Worm (Caenorhabditis elegans) whole organism, L4 larva: ENCODE measurements around the gene hst-2.

ENCODE experiments used
- D1046.2 ChIP-seq: fragments of 200-800 bp; sonication (Bioruptor generic); IDR thresholded peaks from 2 replicates; pipeline ENCODE4 v1.3.6; 2022; ENCODE audit warnings: missing genetic modification characterization, missing compliant biosample characterization
- F37D6.2 ChIP-seq: sonication (generic microtip); optimal IDR thresholded peaks from 2 replicates; lab custom pipeline; 2016; ENCODE audit warnings: mild to moderate bottlenecking, missing genetic modification characterization, missing compliant biosample characterization
- F44E2.7 ChIP-seq: fragments of 200-800 bp; sonication (Bioruptor generic); IDR thresholded peaks from 2 replicates; pipeline ENCODE4 v2.1.2; 2022; ENCODE audit warnings: missing genetic modification characterization, missing compliant biosample characterization
- F49E8.2 ChIP-seq: sonication (generic microtip); optimal IDR thresholded peaks from 2 replicates; lab custom pipeline; 2016; ENCODE audit warnings: missing compliant biosample characterization, mild to moderate bottlenecking, missing genetic modification characterization, borderline replicate concordance
- T26A8.4 ChIP-seq: fragments of 200-800 bp; sonication (Bioruptor generic); IDR thresholded peaks from 2 replicates; pipeline ENCODE4 v1.3.6; 2022; ENCODE audit warnings: missing genetic modification characterization, missing compliant biosample characterization
- Y5F2A.4 ChIP-seq: fragments of 200-800 bp; sonication (Bioruptor generic); optimal IDR thresholded peaks from 2 replicates; lab custom pipeline; 2018; ENCODE audit warnings: mild to moderate bottlenecking, missing genetic modification characterization, missing compliant biosample characterization
- aha-1 ChIP-seq: fragments of 150-350 bp; peaks from one replicate; lab custom pipeline; 2014; ENCODE audit warnings: missing biosample characterization, missing genetic modification characterization
- arid-1 ChIP-seq: fragments of 200-800 bp; sonication (Bioruptor generic); conservative IDR thresholded peaks from 2 replicates; pipeline ENCODE4 v1.3.6; 2022; ENCODE audit warnings: missing genetic modification reagents, missing genetic modification characterization, missing compliant biosample characterization
- ceh-28 ChIP-seq: fragments of 150-350 bp; optimal IDR thresholded peaks from 2 replicates; lab custom pipeline; 2014; ENCODE audit warnings: missing biosample characterization, missing genetic modification reagents, missing genetic modification characterization
- ceh-44 ChIP-seq: fragments of 200-800 bp; sonication (Bioruptor generic); IDR thresholded peaks from 2 replicates; pipeline ENCODE4 v1.3.6; 2022; ENCODE audit warnings: missing genetic modification reagents, missing genetic modification characterization, missing compliant biosample characterization
- cey-2 ChIP-seq: sonication (generic microtip); optimal IDR thresholded peaks from 3 replicates; lab custom pipeline; 2017; ENCODE audit warnings: missing genetic modification characterization, mild to moderate bottlenecking, missing compliant biosample characterization, antibody characterized with exemption, borderline replicate concordance; ENCODE audit not compliant: insufficient read depth
- ctbp-1 ChIP-seq: fragments of 200-800 bp; sonication (Bioruptor generic); IDR thresholded peaks from 2 replicates; pipeline ENCODE4 v1.3.6; 2022; ENCODE audit warnings: missing genetic modification reagents, missing genetic modification characterization, missing compliant biosample characterization
- daf-16 ChIP-seq, 3 experiments: sonication (generic microtip); optimal IDR thresholded peaks; 2 replicates each; lab custom pipeline; 2016 to 2017; ENCODE audit warnings: missing genetic modification characterization in 3 of 3, missing genetic modification reagents in 3 of 3, mild to moderate bottlenecking in 2 of 3, missing compliant biosample characterization in 2 of 3, missing biosample characterization in 1 of 3, moderate library complexity in 1 of 3
- dmd-6 ChIP-seq: fragments of 200-800 bp; sonication (Bioruptor generic); IDR thresholded peaks from 2 replicates; pipeline ENCODE4 v1.3.6; 2022; ENCODE audit warnings: missing genetic modification reagents, missing genetic modification characterization, missing compliant biosample characterization
- dmd-8 ChIP-seq: fragments of 200-800 bp; sonication (Bioruptor generic); IDR thresholded peaks from 2 replicates; pipeline ENCODE4 v1.3.6; 2022; ENCODE audit warnings: missing genetic modification characterization, missing compliant biosample characterization
- dpl-1 ChIP-seq: fragments of 150-350 bp; optimal IDR thresholded peaks from 2 replicates; lab custom pipeline; 2014; ENCODE audit warnings: missing biosample characterization, missing genetic modification reagents, missing genetic modification characterization
- dve-1 ChIP-seq: sonication (generic microtip); optimal IDR thresholded peaks from 2 replicates; lab custom pipeline; 2017; ENCODE audit warnings: antibody characterized with exemption, mild to moderate bottlenecking, missing genetic modification characterization, missing compliant biosample characterization; ENCODE audit not compliant: insufficient read depth
- hif-1 ChIP-seq, 2 experiments: sonication (generic microtip); optimal IDR thresholded peaks; 2 replicates each; lab custom pipeline; 2016 to 2017; ENCODE audit warnings: missing compliant biosample characterization in 2 of 2, missing genetic modification characterization in 2 of 2, missing genetic modification reagents in 2 of 2, missing genotype in 2 of 2, mild to moderate bottlenecking in 1 of 2
- hlh-11 ChIP-seq: fragments of 200-800 bp; sonication (Bioruptor generic); optimal IDR thresholded peaks from 2 replicates; lab custom pipeline; 2018; ENCODE audit warnings: mild to moderate bottlenecking, missing genetic modification characterization, missing compliant biosample characterization
- lin-29 ChIP-seq: fragments of 200-800 bp; sonication (Bioruptor generic); IDR thresholded peaks from 2 replicates; pipeline ENCODE4 v1.3.6; 2022; ENCODE audit warnings: missing genetic modification reagents, missing genetic modification characterization, missing compliant biosample characterization
- lsy-2 ChIP-seq, 2 experiments: fragments of 150-350 bp in 1 of 2; sonication (generic microtip) in 1 of 2; optimal IDR thresholded peaks; 2 replicates each; lab custom pipeline; 2014 to 2017; ENCODE audit warnings: missing biosample characterization in 2 of 2, missing genetic modification characterization in 2 of 2
- nhr-102 ChIP-seq: sonication (generic microtip); optimal IDR thresholded peaks from 2 replicates; lab custom pipeline; 2016; ENCODE audit warnings: mild to moderate bottlenecking, missing genetic modification characterization, moderate library complexity, missing compliant biosample characterization
- nhr-28 ChIP-seq: fragments of 150-350 bp; optimal IDR thresholded peaks from 2 replicates; lab custom pipeline; 2014; ENCODE audit warnings: missing biosample characterization, missing genetic modification characterization
- nhr-41 ChIP-seq: fragments of 200-800 bp; sonication (Bioruptor generic); IDR thresholded peaks from 2 replicates; pipeline ENCODE4 v1.3.6; 2022; ENCODE audit warnings: missing genetic modification reagents, missing genetic modification characterization, missing compliant biosample characterization
- nhr-76 ChIP-seq: fragments of 150-350 bp; optimal IDR thresholded peaks from 2 replicates; lab custom pipeline; 2014; ENCODE audit warnings: missing biosample characterization, missing genetic modification characterization
- nhr-77 ChIP-seq: fragments of 150-350 bp; optimal IDR thresholded peaks from 2 replicates; lab custom pipeline; 2014; ENCODE audit warnings: missing biosample characterization, missing genetic modification characterization
- php-3 ChIP-seq: fragments of 200-800 bp; sonication (Bioruptor generic); IDR thresholded peaks from 2 replicates; pipeline ENCODE4 v1.3.6; 2022; ENCODE audit warnings: missing genetic modification reagents, missing genetic modification characterization, missing compliant biosample characterization
- saeg-2 ChIP-seq: fragments of 200-800 bp; sonication (Bioruptor generic); IDR thresholded peaks from 2 replicates; pipeline ENCODE4 v1.3.6; 2022; ENCODE audit warnings: missing genetic modification reagents, missing genetic modification characterization, missing compliant biosample characterization
- set-16 ChIP-seq: fragments of 200-800 bp; sonication (Bioruptor generic); IDR thresholded peaks from 2 replicates; pipeline ENCODE4 v1.3.6; 2022; ENCODE audit warnings: missing genetic modification reagents, missing genetic modification characterization, missing compliant biosample characterization
- snpc-4 ChIP-seq: fragments of 150-350 bp; optimal IDR thresholded peaks from 2 replicates; lab custom pipeline; 2014; ENCODE audit warnings: missing biosample characterization, missing genetic modification characterization
- tag-97 ChIP-seq: fragments of 200-800 bp; sonication (Bioruptor generic); IDR thresholded peaks from 2 replicates; pipeline ENCODE4 v1.3.6; 2022; ENCODE audit warnings: missing genetic modification characterization, missing compliant biosample characterization
- tra-1 ChIP-seq: fragments of 200-800 bp; sonication (Bioruptor generic); IDR thresholded peaks from 2 replicates; pipeline ENCODE4 v1.3.6; 2022; ENCODE audit warnings: missing genetic modification reagents, missing genetic modification characterization, missing compliant biosample characterization
- unc-39 ChIP-seq: sonication (generic microtip); optimal IDR thresholded peaks from 2 replicates; lab custom pipeline; 2017; ENCODE audit warnings: missing biosample characterization, missing genetic modification characterization
- unc-62 ChIP-seq, 3 experiments: fragments of 150-350 bp in 1 of 3; sonication (generic microtip); optimal IDR thresholded peaks in 2 of 3; peaks in 1 of 3; 1 replicate in 1 of 3; 2 replicates in 2 of 3; lab custom pipeline; 2014 to 2017; ENCODE audit warnings: missing biosample characterization in 3 of 3, missing genetic modification characterization in 3 of 3, missing genetic modification reagents in 3 of 3, missing genotype in 1 of 3
- vab-7 ChIP-seq: fragments of 200-800 bp; sonication (Bioruptor generic); IDR thresholded peaks from 2 replicates; pipeline ENCODE4 v1.3.6; 2022; ENCODE audit warnings: missing genetic modification reagents, missing genetic modification characterization, missing compliant biosample characterization
- zag-1 ChIP-seq: fragments of 150-350 bp; optimal IDR thresholded peaks from 2 replicates; lab custom pipeline; 2014; ENCODE audit warnings: missing biosample characterization, missing genetic modification characterization
- zip-11 ChIP-seq: fragments of 200-800 bp; sonication (Bioruptor generic); IDR thresholded peaks from 2 replicates; pipeline ENCODE4 v1.3.6; 2022; ENCODE audit warnings: missing genetic modification characterization, missing compliant biosample characterization
- ztf-7 ChIP-seq: fragments of 150-350 bp; optimal IDR thresholded peaks from 2 replicates; lab custom pipeline; 2014; ENCODE audit warnings: missing biosample characterization, missing genetic modification characterization

Gene hst-2

DNA sequence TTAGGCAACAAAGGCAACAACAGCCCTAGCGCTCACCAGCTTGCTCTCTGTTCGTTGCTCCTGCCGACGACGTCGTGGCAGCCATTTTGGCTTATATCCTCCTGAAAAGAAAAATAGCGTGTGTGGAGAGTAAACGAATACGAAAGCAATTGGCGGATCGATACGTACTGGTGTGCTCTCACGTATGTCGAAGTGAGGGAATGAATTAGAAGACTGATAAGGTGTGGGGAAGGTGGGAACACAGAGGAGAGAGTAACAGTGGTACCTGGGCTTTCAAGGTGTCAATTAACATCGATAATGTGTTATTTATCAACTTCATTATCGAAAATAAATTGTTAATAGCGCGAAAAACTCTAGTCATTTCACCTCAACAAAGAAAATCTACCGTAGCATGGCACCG, 1.8 kb upstream of the hst-2 start, which contains the start of gene C34F6.5:
C34F6.5 (minus strand) TSS at position 101 of the 400 bp plus-strand sequence.
- no peak for TF ChIP-seq nhr-102 (tag; lab: Kevin White, UChicago)
- TF ChIP-seq daf-16 (GFP tag; optimal IDR thresholded peaks at IDR 0.05; lab: Kevin White, UChicago), result no peak
- TF ChIP-seq daf-16 (tag; optimal IDR thresholded peaks at IDR 0.05; lab: Kevin White, UChicago), result peak; percentile 8
- TF ChIP-seq aha-1 (tag; lab: Kevin White, UChicago), result peak; percentile 1

DNA sequence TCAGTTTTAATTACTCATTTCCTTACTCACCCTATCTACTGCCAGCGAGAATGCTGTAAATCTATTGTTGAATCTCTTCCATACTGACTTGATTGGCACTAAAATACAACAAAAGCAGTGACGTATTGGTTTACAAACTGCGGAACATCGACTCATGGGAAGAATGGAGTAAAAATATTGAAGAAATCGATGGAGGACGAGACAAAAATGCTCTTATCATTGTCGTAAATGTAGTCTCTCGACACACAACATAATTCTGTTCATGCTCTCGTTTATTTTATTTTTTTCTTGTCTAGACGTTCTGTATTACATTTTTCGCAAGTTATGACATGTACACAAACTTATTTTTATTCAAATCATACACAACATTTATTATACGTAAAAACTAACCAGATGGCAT, 3.2 kb downstream of the hst-2 start, which contains the start of gene C34F6.11:
C34F6.11 (minus strand) TSS at position 160 of the 400 bp plus-strand sequence.
- no peak for TF ChIP-seq Y5F2A.4 (GFP tag; lab: Kevin White, UChicago)
- TF ChIP-seq dmd-8, result no peak
- no peak for TF ChIP-seq nhr-41 (GFP tag; lab: Robert Waterston, UW)
- peak; percentile 12 for TF ChIP-seq nhr-77 (tag; lab: Kevin White, UChicago)
- no peak for TF ChIP-seq T26A8.4 (GFP tag; lab: Robert Waterston, UW)
- no peak for TF ChIP-seq nhr-76 (tag; lab: Kevin White, UChicago)
- TF ChIP-seq F37D6.2, result no peak
- no peak for TF ChIP-seq zip-11
- no peak for TF ChIP-seq unc-39 (tag; lab: Kevin White, UChicago)
- TF ChIP-seq vab-7, result no peak
- no peak for TF ChIP-seq daf-16 (GFP tag; optimal IDR thresholded peaks at IDR 0.05; lab: Kevin White, UChicago)
- TF ChIP-seq daf-16 (tag; optimal IDR thresholded peaks at IDR 0.05; lab: Kevin White, UChicago), result peak; percentile 72
- peak; percentile 64 for TF ChIP-seq dve-1
- peak; percentile 14 for TF ChIP-seq hlh-11
- peak; percentile 82 for TF ChIP-seq nhr-28 (tag; lab: Kevin White, UChicago)
- TF ChIP-seq ceh-28 (tag; lab: Kevin White, UChicago), result no peak
- no peak for TF ChIP-seq snpc-4 (tag; lab: Kevin White, UChicago)
- 0 out of 2 replicates have a peak, but pooled peaks have one; percentile 35 for TF ChIP-seq php-3
- no peak for TF ChIP-seq tra-1
- no peak for TF ChIP-seq ceh-44 (GFP tag; lab: Robert Waterston, UW)
- TF ChIP-seq D1046.2, result no peak
- TF ChIP-seq lsy-2 (tag; optimal IDR thresholded peaks at IDR 0.05; lab: Kevin White, UChicago), result no peak
- TF ChIP-seq dmd-6 (GFP tag; lab: Robert Waterston, UW), result peak; percentile 19; the same call in 1 of the 2 replicates

ce11 chrX:11201915-11202314, 5.0 kb downstream of the hst-2 start:
- TF ChIP-seq ctbp-1 (GFP tag; lab: Robert Waterston, UW) (0 out of 2 replicates have a peak, but pooled peaks have one; percentile 9), tag-97 (GFP tag; lab: Robert Waterston, UW) (0 out of 2 replicates have a peak, but pooled peaks have one; percentile 61), set-16 (GFP tag; lab: Robert Waterston, UW) (peak; percentile 95)
- TF ChIP-seq, all 104 proteins: peak for 3; not testable (repeated sequence) for 101

DNA sequence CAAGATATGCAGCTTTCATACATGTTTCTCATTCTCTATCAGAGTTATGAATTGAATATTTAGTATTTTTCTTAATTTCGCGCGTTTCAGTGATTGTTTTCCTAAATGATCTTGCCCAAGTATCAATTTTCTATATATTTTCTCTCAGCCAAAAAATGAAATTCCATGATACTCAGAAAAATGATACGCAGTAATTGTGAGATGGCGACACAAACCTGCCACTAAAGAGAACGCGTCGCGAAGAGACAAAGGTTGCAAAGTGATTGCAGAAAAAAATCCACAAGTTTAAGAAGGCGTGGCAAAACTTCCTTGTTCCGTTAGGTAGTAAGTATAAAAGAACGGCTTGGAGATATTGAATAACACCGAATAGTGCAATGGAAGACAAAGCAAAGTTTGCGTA, 5.8 kb downstream of the hst-2 start, which contains the start of gene col-179:
col-179 (plus strand) TSS at position 301 of the 400 bp plus-strand sequence.
- TF ChIP-seq php-3 (no peak), unc-62 (GFP tag; optimal IDR thresholded peaks at IDR 0.05 in 1 of 2; lab: Kevin White, UChicago) (no peak), unc-62 (tag; optimal IDR thresholded peaks at IDR 0.05; lab: Kevin White, UChicago) (no peak), hif-1 (tag; optimal IDR thresholded peaks at IDR 0.05; lab: Kevin White, UChicago) (no peak), cey-2 (no peak), arid-1 (no peak), saeg-2 (GFP tag; lab: Robert Waterston, UW) (no peak), ztf-7 (no peak), zag-1 (no peak), zip-11 (no peak), ceh-44 (GFP tag; lab: Robert Waterston, UW) (no peak), dpl-1 (GFP tag; lab: Kevin White, UChicago) (no peak), F37D6.2 (no peak), F44E2.7 (GFP tag; lab: Robert Waterston, UW) (no peak), F49E8.2 (no peak), lin-29 (GFP tag; lab: Robert Waterston, UW) (no peak)
